Worm (Caenorhabditis elegans) whole organism, late embryonic: ENCODE results near the gene chil-11.

ENCODE experiments used
- ceh-18 ChIP-seq: sonication (generic microtip); optimal IDR thresholded peaks from 2 replicates; lab custom pipeline; 2016; ENCODE audit warnings: missing genetic modification characterization, missing compliant biosample characterization
- ceh-2 ChIP-seq: sonication (generic microtip); optimal IDR thresholded peaks from 2 replicates; lab custom pipeline; 2016; ENCODE audit warnings: missing genotype, missing genetic modification characterization, missing compliant biosample characterization
- ceh-6 ChIP-seq: fragments of 200-800 bp; sonication (Bioruptor generic); optimal IDR thresholded peaks from 2 replicates; lab custom pipeline; 2018; ENCODE audit warnings: mild to moderate bottlenecking, missing genetic modification characterization, missing compliant biosample characterization
- elt-2 ChIP-seq: sonication (generic microtip); optimal IDR thresholded peaks from 2 replicates; lab custom pipeline; 2016; ENCODE audit warnings: missing genetic modification reagents, missing genetic modification characterization, missing compliant biosample characterization
- mec-3 ChIP-seq: sonication (generic microtip); optimal IDR thresholded peaks from 2 replicates; lab custom pipeline; 2016; ENCODE audit warnings: borderline replicate concordance, missing genetic modification characterization, missing compliant biosample characterization
- nhr-232 ChIP-seq: sonication (generic microtip); optimal IDR thresholded peaks from 2 replicates; lab custom pipeline; 2016; ENCODE audit warnings: missing genetic modification characterization, missing compliant biosample characterization
- pag-3 ChIP-seq: sonication (generic microtip); optimal IDR thresholded peaks from 2 replicates; lab custom pipeline; 2016; ENCODE audit warnings: missing compliant biosample characterization, missing genetic modification characterization, borderline replicate concordance
- pat-9 ChIP-seq: fragments of 200-800 bp; sonication (Bioruptor generic); optimal IDR thresholded peaks from 2 replicates; lab custom pipeline; 2018; ENCODE audit warnings: mild to moderate bottlenecking, missing genetic modification characterization, moderate library complexity, missing compliant biosample characterization
- pax-1 ChIP-seq: fragments of 150-350 bp; optimal IDR thresholded peaks from 2 replicates; lab custom pipeline; 2014; ENCODE audit warnings: missing biosample characterization, missing genetic modification characterization
- sdc-2 ChIP-seq: sonication (generic microtip); optimal IDR thresholded peaks from 2 replicates; lab custom pipeline; 2016; ENCODE audit warnings: missing genotype, missing genetic modification characterization, missing compliant biosample characterization
- sox-2 ChIP-seq: fragments of 200-800 bp; sonication (Bioruptor generic); IDR thresholded peaks from 2 replicates; pipeline ENCODE4 v1.3.6; 2022; ENCODE audit warnings: missing genetic modification reagents, missing genetic modification characterization, missing compliant biosample characterization
- unc-3 ChIP-seq, 2 experiments: fragments of 200-800 bp in 1 of 2; sonication (Bioruptor generic) in 1 of 2; sonication (generic microtip) in 1 of 2; conservative IDR thresholded peaks in 1 of 2; optimal IDR thresholded peaks in 1 of 2; 2 replicates each; pipeline versions ENCODE4 v1.3.6 to Lab custom; 2016 to 2022; ENCODE audit warnings: missing compliant biosample characterization in 2 of 2, missing genetic modification characterization in 2 of 2, missing genetic modification reagents in 1 of 2
- unc-55 ChIP-seq: sonication (generic microtip); optimal IDR thresholded peaks from 2 replicates; lab custom pipeline; 2017; ENCODE audit warnings: missing biosample characterization, missing genetic modification reagents, missing genetic modification characterization

chil-11 gene

DNA sequence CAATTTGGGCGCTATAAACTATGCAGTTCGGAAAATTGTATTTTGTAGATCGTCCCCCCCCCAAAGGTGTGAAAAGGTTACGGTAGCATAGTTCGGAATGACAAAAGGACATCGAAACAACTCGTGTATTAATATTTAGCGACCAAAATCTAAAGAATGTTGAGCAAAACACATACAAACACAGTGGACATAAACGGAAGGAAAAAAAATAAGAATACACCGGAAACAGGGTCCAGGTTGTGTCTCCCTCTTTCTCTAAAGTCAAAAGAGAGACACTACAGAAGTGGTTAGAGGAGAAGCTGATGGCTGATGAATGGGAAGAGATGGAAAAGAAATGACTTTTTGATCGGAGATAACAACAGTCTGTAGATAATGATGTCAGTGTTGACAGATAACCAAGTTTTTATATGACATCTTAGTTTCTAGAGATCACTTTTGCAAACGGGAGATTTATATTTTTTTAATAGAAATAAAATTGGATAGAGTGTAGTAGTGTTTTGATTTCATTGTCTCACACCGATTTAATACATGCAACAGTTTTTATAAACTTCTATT, 39.2 kb downstream of the chil-11 start:
- TF ChIP-seq pat-9 (tag; lab: Kevin White, UChicago) (no peak), sox-2 (GFP tag; lab: Robert Waterston, UW) (no peak), elt-2 (tag; lab: Kevin White, UChicago) (no peak), pag-3 (tag; lab: Kevin White, UChicago) (no peak)

DNA sequence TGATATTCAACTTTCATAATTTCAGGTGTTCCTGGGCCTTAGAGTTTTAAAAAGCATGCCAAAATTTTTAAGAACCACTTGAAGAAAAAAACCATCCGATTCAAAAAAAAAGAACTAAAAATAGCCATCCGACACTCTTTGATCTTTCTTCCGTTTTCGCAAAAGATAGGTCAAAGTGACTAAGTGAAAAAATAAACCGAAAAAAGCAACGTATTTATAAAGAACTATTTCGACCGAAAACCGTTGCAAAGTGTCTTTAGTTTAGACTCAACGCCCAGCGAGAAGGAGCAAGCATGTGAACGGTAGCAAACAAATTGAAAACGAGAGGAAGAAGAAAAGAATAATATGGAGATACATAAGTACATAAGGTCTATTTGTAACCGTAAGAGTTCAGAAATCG, 42.5 kb downstream of the chil-11 start:
- no peak for TF ChIP-seq nhr-232 (tag; lab: Kevin White, UChicago)
- TF ChIP-seq pax-1 (tag; lab: Kevin White, UChicago), result no peak
- no peak for TF ChIP-seq unc-55 (GFP tag; lab: Kevin White, UChicago)
- no peak for TF ChIP-seq mec-3 (tag; lab: Kevin White, UChicago)
- no peak for TF ChIP-seq sdc-2 (tag; lab: Kevin White, UChicago)
- TF ChIP-seq ceh-6 (GFP tag; lab: Kevin White, UChicago), result no peak
- no peak for TF ChIP-seq elt-2 (tag; lab: Kevin White, UChicago)
- no peak for TF ChIP-seq ceh-2 (tag; lab: Kevin White, UChicago)
- TF ChIP-seq ceh-18 (tag; lab: Kevin White, UChicago), result no peak

DNA sequence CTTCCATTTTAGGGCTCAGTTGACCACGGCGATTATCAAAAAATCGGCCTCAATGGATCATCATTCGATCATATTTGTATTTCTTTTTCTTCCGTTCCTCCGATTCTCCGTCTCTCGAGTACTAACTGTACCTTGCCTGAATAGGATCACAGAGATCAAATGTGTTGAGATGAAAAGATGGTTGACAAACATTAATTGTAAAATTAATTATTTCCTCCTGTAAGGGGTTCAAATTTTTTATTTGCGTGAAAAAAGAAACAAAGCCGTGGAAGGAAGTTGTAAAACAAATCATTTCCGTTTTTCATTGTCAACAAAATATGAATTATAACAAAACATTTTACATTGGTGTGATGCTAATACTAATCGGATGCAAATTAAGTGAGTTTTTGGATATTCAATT, 49.8 kb downstream of the chil-11 start, which contains the start of gene C31H1.2:
C31H1.2 (plus strand) TSS at position 301 of the 400 bp plus-strand sequence.
- TF ChIP-seq unc-3 (GFP tag; conservative IDR thresholded peaks at IDR 0.05; lab: Robert Waterston, UW) (no peak), unc-3 (tag; optimal IDR thresholded peaks at IDR 0.05; lab: Kevin White, UChicago) (no peak)
